Worm (Caenorhabditis elegans) whole organism, L4 larva: Measurements from ENCODE around the gene eat-3.
A peak's percentile ranks its signal among the peaks of the same experiment; 100 is the strongest.

ENCODE experiments used
- D1046.2 ChIP-seq: fragments of 200-800 bp; sonication (Bioruptor generic); IDR thresholded peaks from 2 replicates; pipeline ENCODE4 v1.3.6; 2022; ENCODE audit warnings: missing genetic modification characterization, missing compliant biosample characterization
- F10B5.3 ChIP-seq: sonication (generic microtip); optimal IDR thresholded peaks from 2 replicates; lab custom pipeline; 2016; ENCODE audit warnings: mild to moderate bottlenecking, missing genetic modification characterization, missing compliant biosample characterization
- F26F4.8 ChIP-seq: fragments of 200-800 bp; sonication (Bioruptor generic); conservative IDR thresholded peaks from 2 replicates; pipeline ENCODE4 v1.3.6; 2022; ENCODE audit warnings: missing genetic modification characterization, missing compliant biosample characterization
- F44E2.7 ChIP-seq: fragments of 200-800 bp; sonication (Bioruptor generic); IDR thresholded peaks from 2 replicates; pipeline ENCODE4 v2.1.2; 2022; ENCODE audit warnings: missing genetic modification characterization, missing compliant biosample characterization
- R02D3.7 ChIP-seq: fragments of 150-350 bp; sonication (generic microtip); optimal IDR thresholded peaks from 3 replicates; lab custom pipeline; 2014; ENCODE audit warnings: missing biosample characterization, missing genetic modification characterization
- Y5F2A.4 ChIP-seq: fragments of 200-800 bp; sonication (Bioruptor generic); optimal IDR thresholded peaks from 2 replicates; lab custom pipeline; 2018; ENCODE audit warnings: mild to moderate bottlenecking, missing genetic modification characterization, missing compliant biosample characterization
- ZK546.5 ChIP-seq, 2 experiments: sonication (generic microtip); optimal IDR thresholded peaks; 2 replicates each; lab custom pipeline; 2017; ENCODE audit warnings: missing biosample characterization in 2 of 2, missing genetic modification characterization in 2 of 2
- ama-1 ChIP-seq: fragments of 150-350 bp; optimal IDR thresholded peaks from 2 replicates; lab custom pipeline; 2014; ENCODE audit warnings: inconsistent platforms, mixed read lengths
- attf-4 ChIP-seq: sonication (generic microtip); optimal IDR thresholded peaks from 3 replicates; lab custom pipeline; 2017; ENCODE audit warnings: missing biosample characterization, missing genetic modification characterization
- ceh-28 ChIP-seq: fragments of 150-350 bp; optimal IDR thresholded peaks from 2 replicates; lab custom pipeline; 2014; ENCODE audit warnings: missing biosample characterization, missing genetic modification reagents, missing genetic modification characterization
- ceh-32 ChIP-seq: sonication (generic microtip); optimal IDR thresholded peaks from 2 replicates; lab custom pipeline; 2016; ENCODE audit warnings: mild to moderate bottlenecking, missing genetic modification characterization, missing compliant biosample characterization; ENCODE audit not compliant: poor library complexity
- ces-1 ChIP-seq: fragments of 150-350 bp; sonication (generic microtip); optimal IDR thresholded peaks from 4 replicates; lab custom pipeline; 2014; ENCODE audit warnings: missing biosample characterization, missing genetic modification reagents, missing genetic modification characterization
- cey-2 ChIP-seq: sonication (generic microtip); optimal IDR thresholded peaks from 3 replicates; lab custom pipeline; 2017; ENCODE audit warnings: missing genetic modification characterization, mild to moderate bottlenecking, missing compliant biosample characterization, antibody characterized with exemption, borderline replicate concordance; ENCODE audit not compliant: insufficient read depth
- daf-12 ChIP-seq: fragments of 150-350 bp; optimal IDR thresholded peaks from 2 replicates; lab custom pipeline; 2014; ENCODE audit warnings: missing biosample characterization, missing genetic modification reagents, missing genetic modification characterization
- daf-19 ChIP-seq: fragments of 200-800 bp; sonication (Bioruptor generic); conservative IDR thresholded peaks from 2 replicates; pipeline ENCODE4 v1.3.6; 2022; ENCODE audit warnings: missing genetic modification characterization, missing compliant biosample characterization
- daf-8 ChIP-seq: fragments of 200-800 bp; sonication (Bioruptor generic); IDR thresholded peaks from 2 replicates; pipeline ENCODE4 v1.3.6; 2022; ENCODE audit warnings: missing genetic modification characterization, missing compliant biosample characterization
- dmd-6 ChIP-seq: fragments of 200-800 bp; sonication (Bioruptor generic); IDR thresholded peaks from 2 replicates; pipeline ENCODE4 v1.3.6; 2022; ENCODE audit warnings: missing genetic modification reagents, missing genetic modification characterization, missing compliant biosample characterization
- dmd-8 ChIP-seq: fragments of 200-800 bp; sonication (Bioruptor generic); IDR thresholded peaks from 2 replicates; pipeline ENCODE4 v1.3.6; 2022; ENCODE audit warnings: missing genetic modification characterization, missing compliant biosample characterization
- dpl-1 ChIP-seq: fragments of 150-350 bp; optimal IDR thresholded peaks from 2 replicates; lab custom pipeline; 2014; ENCODE audit warnings: missing biosample characterization, missing genetic modification reagents, missing genetic modification characterization
- egl-27 ChIP-seq: sonication (generic microtip); optimal IDR thresholded peaks from 3 replicates; lab custom pipeline; 2017; ENCODE audit warnings: missing biosample characterization, missing genetic modification reagents, missing genetic modification characterization
- fos-1 ChIP-seq: fragments of 150-350 bp; optimal IDR thresholded peaks from 2 replicates; lab custom pipeline; 2014; ENCODE audit warnings: missing biosample characterization, missing genetic modification characterization
- gei-8 ChIP-seq: fragments of 200-800 bp; sonication (Bioruptor generic); optimal IDR thresholded peaks from 2 replicates; lab custom pipeline; 2018; ENCODE audit warnings: mild to moderate bottlenecking, missing genetic modification characterization, missing compliant biosample characterization
- hif-1 ChIP-seq, 2 experiments: sonication (generic microtip); optimal IDR thresholded peaks; 2 replicates each; lab custom pipeline; 2016 to 2017; ENCODE audit warnings: missing compliant biosample characterization in 2 of 2, missing genetic modification characterization in 2 of 2, missing genetic modification reagents in 2 of 2, missing genotype in 2 of 2, mild to moderate bottlenecking in 1 of 2
- hlh-30 ChIP-seq: sonication (generic microtip); optimal IDR thresholded peaks from 2 replicates; lab custom pipeline; 2017; ENCODE audit warnings: antibody characterized with exemption, mild to moderate bottlenecking, missing genetic modification characterization, missing compliant biosample characterization; ENCODE audit not compliant: insufficient read depth
- lim-7 ChIP-seq: fragments of 200-800 bp; sonication (Bioruptor generic); IDR thresholded peaks from 2 replicates; pipeline ENCODE4 v1.3.6; 2022; ENCODE audit warnings: missing genetic modification characterization, missing compliant biosample characterization
- lin-1 ChIP-seq: fragments of 200-800 bp; sonication (Bioruptor generic); IDR thresholded peaks from 2 replicates; pipeline ENCODE4 v1.3.6; 2022; ENCODE audit warnings: missing genetic modification reagents, missing genetic modification characterization, missing compliant biosample characterization
- lin-38 ChIP-seq: fragments of 200-800 bp; sonication (Bioruptor generic); IDR thresholded peaks from 2 replicates; pipeline ENCODE4 v1.3.6; 2022; ENCODE audit warnings: missing genetic modification reagents, missing genetic modification characterization, missing compliant biosample characterization
- lir-3 ChIP-seq: sonication (generic microtip); optimal IDR thresholded peaks from 2 replicates; lab custom pipeline; 2016; ENCODE audit warnings: mild to moderate bottlenecking, missing genetic modification characterization, missing compliant biosample characterization
- madf-5 ChIP-seq, 2 experiments: fragments of 200-800 bp; sonication (Bioruptor generic); IDR thresholded peaks; 2 replicates each; pipeline ENCODE4 v1.3.6; 2022; ENCODE audit warnings: missing compliant biosample characterization in 2 of 2, missing genetic modification characterization in 2 of 2
- madf-9 ChIP-seq: fragments of 200-800 bp; sonication (Bioruptor generic); conservative IDR thresholded peaks from 2 replicates; pipeline ENCODE4 v1.3.6; 2022; ENCODE audit warnings: missing genetic modification reagents, missing genetic modification characterization, missing compliant biosample characterization
- mes-2 ChIP-seq: sonication (generic microtip); optimal IDR thresholded peaks from 2 replicates; lab custom pipeline; 2016; ENCODE audit warnings: missing genotype, mild to moderate bottlenecking, missing genetic modification characterization, missing compliant biosample characterization; ENCODE audit not compliant: poor library complexity, severe bottlenecking
- mxl-2 ChIP-seq: fragments of 200-800 bp; sonication (Bioruptor generic); conservative IDR thresholded peaks from 2 replicates; pipeline ENCODE4 v1.3.6; 2022; ENCODE audit warnings: missing genetic modification reagents, missing genetic modification characterization, missing compliant biosample characterization
- mxl-3 ChIP-seq: fragments of 200-800 bp; sonication (Bioruptor generic); optimal IDR thresholded peaks from 2 replicates; lab custom pipeline; 2018; ENCODE audit warnings: mild to moderate bottlenecking, missing genetic modification characterization, missing compliant biosample characterization
- nhr-10 ChIP-seq: fragments of 150-350 bp; optimal IDR thresholded peaks from 2 replicates; lab custom pipeline; 2014; ENCODE audit warnings: missing biosample characterization, missing genetic modification characterization
- nhr-102 ChIP-seq: sonication (generic microtip); optimal IDR thresholded peaks from 2 replicates; lab custom pipeline; 2016; ENCODE audit warnings: mild to moderate bottlenecking, missing genetic modification characterization, moderate library complexity, missing compliant biosample characterization
- nhr-11 ChIP-seq: fragments of 150-350 bp; optimal IDR thresholded peaks from 2 replicates; lab custom pipeline; 2014; ENCODE audit warnings: missing biosample characterization, missing genetic modification characterization
- nhr-237 ChIP-seq: sonication (generic microtip); optimal IDR thresholded peaks from 2 replicates; lab custom pipeline; 2017; ENCODE audit warnings: missing biosample characterization, missing genetic modification characterization
- nhr-28 ChIP-seq: fragments of 150-350 bp; optimal IDR thresholded peaks from 2 replicates; lab custom pipeline; 2014; ENCODE audit warnings: missing biosample characterization, missing genetic modification characterization
- nhr-42 ChIP-seq: fragments of 200-800 bp; sonication (Bioruptor generic); IDR thresholded peaks from 2 replicates; pipeline ENCODE4 v1.3.6; 2022; ENCODE audit warnings: missing genetic modification characterization, missing compliant biosample characterization
- nhr-48 ChIP-seq: sonication (generic microtip); optimal IDR thresholded peaks from 2 replicates; lab custom pipeline; 2016; ENCODE audit warnings: mild to moderate bottlenecking, missing genetic modification characterization, missing compliant biosample characterization
- rbr-2 ChIP-seq: sonication (generic microtip); optimal IDR thresholded peaks from 2 replicates; lab custom pipeline; 2016; ENCODE audit warnings: missing genotype, missing genetic modification characterization, missing compliant biosample characterization
- set-16 ChIP-seq: fragments of 200-800 bp; sonication (Bioruptor generic); IDR thresholded peaks from 2 replicates; pipeline ENCODE4 v1.3.6; 2022; ENCODE audit warnings: missing genetic modification reagents, missing genetic modification characterization, missing compliant biosample characterization
- skn-1 ChIP-seq: fragments of 150-350 bp; optimal IDR thresholded peaks from 2 replicates; lab custom pipeline; 2014; ENCODE audit warnings: missing biosample characterization, missing genetic modification characterization
- snpc-1.2 ChIP-seq: fragments of 200-800 bp; sonication (Bioruptor generic); IDR thresholded peaks from 2 replicates; pipeline ENCODE4 v1.3.6; 2022; ENCODE audit warnings: missing genetic modification reagents, missing genetic modification characterization, missing compliant biosample characterization
- snpc-4 ChIP-seq: fragments of 150-350 bp; optimal IDR thresholded peaks from 2 replicates; lab custom pipeline; 2014; ENCODE audit warnings: missing biosample characterization, missing genetic modification characterization
- spr-1 ChIP-seq: sonication (generic microtip); optimal IDR thresholded peaks from 2 replicates; lab custom pipeline; 2016; ENCODE audit warnings: mild to moderate bottlenecking, missing genetic modification characterization, missing compliant biosample characterization
- tra-1 ChIP-seq: fragments of 200-800 bp; sonication (Bioruptor generic); IDR thresholded peaks from 2 replicates; pipeline ENCODE4 v1.3.6; 2022; ENCODE audit warnings: missing genetic modification reagents, missing genetic modification characterization, missing compliant biosample characterization
- vab-7 ChIP-seq: fragments of 200-800 bp; sonication (Bioruptor generic); IDR thresholded peaks from 2 replicates; pipeline ENCODE4 v1.3.6; 2022; ENCODE audit warnings: missing genetic modification reagents, missing genetic modification characterization, missing compliant biosample characterization
- zag-1 ChIP-seq: fragments of 150-350 bp; optimal IDR thresholded peaks from 2 replicates; lab custom pipeline; 2014; ENCODE audit warnings: missing biosample characterization, missing genetic modification characterization
- zfp-2 ChIP-seq: sonication (generic microtip); optimal IDR thresholded peaks from 2 replicates; lab custom pipeline; 2016; ENCODE audit warnings: mild to moderate bottlenecking, missing genetic modification characterization, missing compliant biosample characterization
- zip-11 ChIP-seq: fragments of 200-800 bp; sonication (Bioruptor generic); IDR thresholded peaks from 2 replicates; pipeline ENCODE4 v1.3.6; 2022; ENCODE audit warnings: missing genetic modification characterization, missing compliant biosample characterization
- zip-2 ChIP-seq: fragments of 150-350 bp; optimal IDR thresholded peaks from 2 replicates; lab custom pipeline; 2014; ENCODE audit warnings: missing biosample characterization, missing genetic modification characterization
- ztf-7 ChIP-seq: fragments of 150-350 bp; optimal IDR thresholded peaks from 2 replicates; lab custom pipeline; 2014; ENCODE audit warnings: missing biosample characterization, missing genetic modification characterization

The eat-3 gene

ce11 chrII:9322870-9323349 lies 1.8 kb upstream of the eat-3 start, which contains the start of gene rab-39:
rab-39 (minus strand) TSS chrII:9322920.
- TF ChIP-seq zag-1 (tag; lab: Kevin White, UChicago): no peak
- no peak for TF ChIP-seq daf-12
- peak; percentile 26 for TF ChIP-seq dpl-1 (GFP tag; lab: Kevin White, UChicago)
- no peak for TF ChIP-seq nhr-42
- peak; percentile 57 for TF ChIP-seq mes-2
- TF ChIP-seq lin-38 (GFP tag; lab: Robert Waterston, UW): no peak
- no peak for TF ChIP-seq fos-1 (tag; lab: Kevin White, UChicago)
- TF ChIP-seq vab-7: no peak
- peak; percentile 82 for TF ChIP-seq hlh-30
- no peak for TF ChIP-seq madf-9
- TF ChIP-seq zip-11 (GFP tag; lab: Robert Waterston, UW): no peak
- no peak for TF ChIP-seq ama-1
- no peak for TF ChIP-seq lir-3 (tag; lab: Kevin White, UChicago)
- no peak for TF ChIP-seq nhr-10
- TF ChIP-seq ces-1 (GFP tag; lab: Kevin White, UChicago): peak; percentile 2
- no peak for TF ChIP-seq dmd-8 (GFP tag; lab: Robert Waterston, UW)
- TF ChIP-seq ceh-28 (tag; lab: Kevin White, UChicago): no peak
- TF ChIP-seq zip-2 (tag; lab: Kevin White, UChicago): no peak
- no peak for TF ChIP-seq nhr-237 (tag; lab: Kevin White, UChicago)
- TF ChIP-seq ztf-7: no peak
- no peak for TF ChIP-seq nhr-28 (tag; lab: Kevin White, UChicago)
- peak in 1 of 2 experiments; percentile 27 for TF ChIP-seq hif-1 (tag; optimal IDR thresholded peaks at IDR 0.05; lab: Kevin White, UChicago)
- TF ChIP-seq cey-2 (tag; lab: Kevin White, UChicago): no peak
- no peak for TF ChIP-seq snpc-4 (tag; lab: Kevin White, UChicago)
- TF ChIP-seq gei-8 (GFP tag; lab: Kevin White, UChicago): no peak
- TF ChIP-seq ceh-32 (tag; lab: Kevin White, UChicago): no peak
- no peak for TF ChIP-seq nhr-48 (tag; lab: Kevin White, UChicago)
- no peak for TF ChIP-seq lim-7 (GFP tag; lab: Robert Waterston, UW)
- no peak for TF ChIP-seq spr-1
- no peak for TF ChIP-seq F26F4.8
- TF ChIP-seq nhr-11 (tag; lab: Kevin White, UChicago): no peak
- TF ChIP-seq madf-5 (GFP tag; IDR thresholded peaks at IDR 0.05; lab: Robert Waterston, UW): no peak
- TF ChIP-seq R02D3.7 (tag; lab: Kevin White, UChicago): no peak
- TF ChIP-seq D1046.2: no peak
- no peak for TF ChIP-seq nhr-102 (tag; lab: Kevin White, UChicago)
- TF ChIP-seq lin-1 (GFP tag; lab: Robert Waterston, UW): no peak
- no peak for TF ChIP-seq egl-27 (tag; lab: Kevin White, UChicago)
- no peak for TF ChIP-seq skn-1
- peak; percentile 16 for TF ChIP-seq rbr-2
- no peak for TF ChIP-seq Y5F2A.4 (GFP tag; lab: Kevin White, UChicago)
- TF ChIP-seq F10B5.3 (tag; lab: Kevin White, UChicago): no peak
- no peak for TF ChIP-seq dmd-6
- no peak for TF ChIP-seq zfp-2 (tag; lab: Kevin White, UChicago)
- no peak for TF ChIP-seq mxl-2 (GFP tag; lab: Robert Waterston, UW)
- TF ChIP-seq ZK546.5 (tag; optimal IDR thresholded peaks at IDR 0.05; lab: Kevin White, UChicago): no peak
- no peak for TF ChIP-seq set-16 (GFP tag; lab: Robert Waterston, UW)
- no peak for TF ChIP-seq F44E2.7 (GFP tag; lab: Robert Waterston, UW)
- TF ChIP-seq tra-1 (GFP tag; lab: Robert Waterston, UW): no peak
- TF ChIP-seq daf-8 (GFP tag; lab: Robert Waterston, UW): no peak
- no peak for TF ChIP-seq attf-4 (tag; lab: Kevin White, UChicago)
- no peak for TF ChIP-seq daf-19
- no peak for TF ChIP-seq mxl-3 (GFP tag; lab: Kevin White, UChicago)
- no peak for TF ChIP-seq snpc-1.2
